Worm (Caenorhabditis elegans): Measurements from ENCODE around the gene rsd-2.

DNA sequence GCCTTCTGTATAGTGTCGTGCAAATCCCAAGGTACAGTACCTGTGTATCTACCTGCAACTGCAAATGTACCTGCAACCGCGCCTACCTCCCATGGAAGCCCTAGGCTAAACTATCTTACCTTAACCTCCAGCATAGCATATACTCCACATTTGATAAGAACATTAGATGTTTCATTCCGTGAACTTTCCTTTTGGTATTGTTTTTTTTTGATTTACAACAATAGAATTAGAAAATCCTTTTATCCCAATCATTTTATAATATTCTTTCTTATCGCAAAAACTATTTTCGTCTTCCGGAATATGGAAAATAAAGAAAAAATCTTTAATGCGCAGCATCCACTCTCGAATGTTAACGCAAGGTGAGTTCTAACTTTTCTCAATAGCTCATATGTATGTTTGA is 65.9 kb downstream of the rsd-2 start, which contains the start of gene Y38H8A.2:
- TF ChIP-seq nhr-11 (tag; optimal IDR thresholded peaks at IDR 0.05) (no peak), ceh-90 (tag; optimal IDR thresholded peaks at IDR 0.05) (no peak), ama-1 (optimal IDR thresholded peaks at IDR 0.05) (no peak), nhr-237 (tag; optimal IDR thresholded peaks at IDR 0.05) (no peak)
